Fruit fly (Drosophila melanogaster): ENCODE measurements around the gene bru1.

The bru1 gene

DNA sequence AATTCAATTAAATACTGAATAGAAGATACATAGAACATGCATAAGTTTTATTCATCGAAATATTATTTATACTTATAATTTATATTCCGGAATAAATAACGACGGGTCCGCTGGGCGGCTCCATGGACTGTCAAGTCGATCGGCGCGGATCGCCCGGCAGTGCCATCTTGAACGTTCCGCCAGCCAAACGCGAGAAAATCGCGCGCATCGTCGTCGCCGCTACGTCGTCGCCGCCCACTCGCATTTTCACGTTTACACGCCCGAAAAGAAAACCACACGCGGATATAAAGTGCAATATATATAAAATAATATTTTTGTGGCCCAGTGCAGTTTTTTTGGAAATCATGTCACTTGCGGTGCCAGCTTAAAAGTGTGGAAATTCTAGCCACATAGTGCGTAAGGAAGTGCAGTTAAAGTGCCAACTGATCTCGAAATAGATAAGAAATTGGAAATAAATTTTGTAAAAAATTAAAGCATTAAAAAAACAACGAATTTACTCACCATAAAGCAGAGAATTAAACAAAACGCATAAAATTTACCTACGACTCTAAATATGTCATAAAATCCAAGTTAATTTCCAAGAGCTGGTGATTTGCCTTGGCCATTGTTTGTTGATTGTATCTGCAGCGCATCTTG, 168.9 kb downstream of the bru1 start, which contains the start of the genes bru2 and CG43813:
bru2 (plus strand) TSS at position 586 of the 636 bp plus-strand sequence.
CG43813 (minus strand) TSS at position 633 of the 636 bp plus-strand sequence.
- TF ChIP-seq ttk (optimal IDR thresholded peaks at IDR 0.05) (no peak), Sin3A (optimal IDR thresholded peaks at IDR 0.05) (no peak), psq (optimal IDR thresholded peaks at IDR 0.05) (no peak), insv (optimal IDR thresholded peaks at IDR 0.05) (no peak), h (optimal IDR thresholded peaks at IDR 0.05) (no peak), Myc (optimal IDR thresholded peaks at IDR 0.05) (no peak)

DNA sequence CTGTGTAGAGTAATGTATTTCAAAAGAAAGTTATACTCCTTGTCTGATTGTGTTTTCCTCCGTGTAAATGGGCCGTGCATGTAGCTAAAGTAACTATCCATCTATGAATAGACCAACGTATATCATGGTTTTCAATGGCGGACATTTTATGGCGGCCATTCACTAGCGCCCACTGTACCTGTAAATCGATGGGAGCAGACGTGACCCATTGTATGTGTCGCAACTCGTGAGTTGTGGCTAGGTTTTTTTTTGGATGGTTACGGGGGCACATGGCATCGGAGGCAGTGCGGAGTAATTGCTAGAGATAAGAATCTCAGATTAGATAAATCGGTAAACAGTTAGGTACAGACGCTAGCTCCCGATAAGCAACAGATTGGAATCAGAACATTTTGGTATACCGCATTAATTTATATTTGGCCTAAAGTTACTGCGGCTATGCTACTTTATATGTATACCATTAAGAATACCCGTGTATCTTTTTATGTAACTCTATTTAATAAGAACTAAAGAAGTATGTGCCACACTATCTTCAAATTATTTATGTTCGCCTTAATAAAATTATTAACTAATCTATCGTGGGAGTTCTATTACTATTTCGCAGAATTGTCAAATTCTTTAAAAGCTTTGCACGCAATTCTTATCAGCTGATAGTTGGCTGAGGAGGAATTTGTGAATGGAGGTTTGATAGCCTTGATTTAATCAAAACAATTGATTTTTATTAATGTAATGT, 171.5 kb downstream of the bru1 start:
- no peak for TF ChIP-seq h (optimal IDR thresholded peaks at IDR 0.05)
- TF ChIP-seq insv (optimal IDR thresholded peaks at IDR 0.05) = no peak
- no peak for TF ChIP-seq Myc (optimal IDR thresholded peaks at IDR 0.05)

dm6 chr2L:12347034-12347433, 172.2 kb downstream of the bru1 start:
- TF ChIP-seq Sin3A (optimal IDR thresholded peaks at IDR 0.05) (no peak), Myc (optimal IDR thresholded peaks at IDR 0.05) (no peak), h (optimal IDR thresholded peaks at IDR 0.05) (no peak), ttk (optimal IDR thresholded peaks at IDR 0.05) (no peak), insv (optimal IDR thresholded peaks at IDR 0.05) (no peak), psq (optimal IDR thresholded peaks at IDR 0.05) (no peak)

dm6 chr2L:12347862-12348261, 173.1 kb downstream of the bru1 start:
- TF ChIP-seq insv (optimal IDR thresholded peaks at IDR 0.05) = no peak
- TF ChIP-seq ttk (optimal IDR thresholded peaks at IDR 0.05) = no peak
- TF ChIP-seq Sin3A (optimal IDR thresholded peaks at IDR 0.05) = no peak

dm6 chr2L:12348407-12349091, 173.7 kb downstream of the bru1 start:
- TF ChIP-seq psq (optimal IDR thresholded peaks at IDR 0.05) (no peak), Myc (optimal IDR thresholded peaks at IDR 0.05) (no peak), insv (optimal IDR thresholded peaks at IDR 0.05) (no peak), h (optimal IDR thresholded peaks at IDR 0.05) (no peak), Sin3A (optimal IDR thresholded peaks at IDR 0.05) (no peak), ttk (optimal IDR thresholded peaks at IDR 0.05) (no peak)

dm6 chr2L:12350880-12351279, 176.1 kb downstream of the bru1 start:
- TF ChIP-seq ttk (optimal IDR thresholded peaks at IDR 0.05) (no peak), h (optimal IDR thresholded peaks at IDR 0.05) (no peak)

DNA sequence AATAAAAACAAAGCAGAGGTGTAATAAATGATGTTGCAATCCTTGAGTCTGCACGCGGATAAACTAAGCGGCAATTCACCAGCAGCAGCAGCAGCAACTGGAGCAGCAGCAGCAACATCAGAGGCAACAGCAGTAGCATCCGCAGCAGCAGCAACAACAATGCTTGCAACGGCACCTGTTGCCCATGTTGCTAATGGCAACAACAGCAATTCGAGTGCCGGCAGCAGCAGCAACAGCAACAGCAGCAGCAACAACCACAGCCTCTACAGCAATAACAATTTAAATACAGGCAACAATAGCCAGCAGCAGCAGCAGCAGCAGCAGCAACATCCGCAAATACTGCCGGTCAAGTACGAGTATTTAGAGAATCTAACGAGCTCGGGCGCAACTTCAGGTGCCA, 177.2 kb downstream of the bru1 start:
- TF ChIP-seq Myc (optimal IDR thresholded peaks at IDR 0.05) (no peak), Sin3A (optimal IDR thresholded peaks at IDR 0.05) (no peak), psq (optimal IDR thresholded peaks at IDR 0.05) (no peak), insv (optimal IDR thresholded peaks at IDR 0.05) (no peak), h (optimal IDR thresholded peaks at IDR 0.05) (no peak), ttk (optimal IDR thresholded peaks at IDR 0.05) (no peak)

- TF ChIP-seq ttk (optimal IDR thresholded peaks at IDR 0.05) = no peak
- no peak for TF ChIP-seq insv (optimal IDR thresholded peaks at IDR 0.05)
- TF ChIP-seq h (optimal IDR thresholded peaks at IDR 0.05) = no peak
- no peak for TF ChIP-seq psq (optimal IDR thresholded peaks at IDR 0.05)
- TF ChIP-seq Sin3A (optimal IDR thresholded peaks at IDR 0.05) = no peak
- TF ChIP-seq Myc (optimal IDR thresholded peaks at IDR 0.05) = no peak
Observed at dm6 chr2L:12353926-12354325, 179.1 kb downstream of the bru1 start.

DNA sequence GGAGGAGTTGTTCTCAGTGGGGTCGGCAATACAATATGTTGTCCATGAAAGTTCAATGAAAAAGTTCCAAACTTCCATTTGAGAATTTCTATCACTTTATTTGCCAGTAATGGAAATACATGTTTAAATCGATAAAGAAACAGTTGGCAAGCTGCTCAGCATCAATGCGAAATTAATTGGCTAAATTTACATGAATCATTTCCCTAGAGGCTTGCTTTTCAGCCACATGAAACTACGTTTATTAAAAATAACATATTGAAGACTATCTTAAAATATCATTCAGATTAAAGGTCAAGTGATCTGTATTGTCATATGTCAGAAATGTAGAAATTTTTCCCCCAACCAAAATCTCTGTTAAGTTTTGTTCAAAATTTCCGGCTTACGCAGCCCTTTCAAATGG, 181.3 kb downstream of the bru1 start, which contains the start of gene CG17010:
CG17010 (plus strand) TSS at position 301 of the 400 bp plus-strand sequence.
- TF ChIP-seq h (optimal IDR thresholded peaks at IDR 0.05) (no peak), ttk (optimal IDR thresholded peaks at IDR 0.05) (no peak), Myc (optimal IDR thresholded peaks at IDR 0.05) (no peak), Sin3A (optimal IDR thresholded peaks at IDR 0.05) (no peak), psq (optimal IDR thresholded peaks at IDR 0.05) (no peak), insv (optimal IDR thresholded peaks at IDR 0.05) (no peak)

Measured in Kc167 (cell line).